Fruit fly (Drosophila melanogaster): Measurements from ENCODE around the gene Mtpalpha.

Mtpalpha gene

dm6 chr2L:9524915-9525314 lies 51.7 kb downstream of the Mtpalpha start:
- TF ChIP-seq CG17801 (GFP tag; optimal IDR thresholded peaks at IDR 0.05; ENCODE audit: partially characterized antibody), result no peak
